Fruit fly (Drosophila melanogaster): ENCODE measurements around the gene CG4596.

The CG4596 gene

dm6 chr3R:10885422-10886081 is 12.7 kb downstream of the CG4596 start, which contains the start of gene Leash:
Gene Leash (plus strand): TSS chr3R:10885540.
- peak; percentile 9 for TF ChIP-seq CG17801 (GFP tag; optimal IDR thresholded peaks at IDR 0.05; ENCODE audit: partially characterized antibody)

- TF ChIP-seq CG17801 (GFP tag; optimal IDR thresholded peaks at IDR 0.05; ENCODE audit: partially characterized antibody) = peak; percentile 82
Measured at dm6 chr3R:10886462-10887315, 13.9 kb downstream of the CG4596 start.

DNA sequence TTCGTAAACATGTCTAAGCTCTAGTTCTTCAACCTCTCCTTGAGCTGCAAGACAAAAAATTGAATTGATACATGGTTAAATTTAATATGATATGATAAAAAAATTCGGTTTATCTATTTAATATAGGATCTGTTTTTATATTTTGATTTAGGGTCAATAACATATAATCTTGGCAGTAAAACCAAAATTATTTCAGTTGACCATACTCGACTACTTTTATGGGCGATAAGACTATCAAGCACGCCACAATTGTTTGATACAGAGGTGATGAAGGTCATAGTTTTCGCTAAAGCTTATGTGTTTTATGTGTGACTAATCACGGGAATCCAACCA is 15.4 kb downstream of the CG4596 start:
- no peak for TF ChIP-seq CG17801 (GFP tag; optimal IDR thresholded peaks at IDR 0.05; ENCODE audit: partially characterized antibody)

dm6 chr3R:10888633-10889519 is 16.0 kb downstream of the CG4596 start:
- TF ChIP-seq CG17801 (GFP tag; optimal IDR thresholded peaks at IDR 0.05; ENCODE audit: partially characterized antibody) = peak; percentile 48

DNA sequence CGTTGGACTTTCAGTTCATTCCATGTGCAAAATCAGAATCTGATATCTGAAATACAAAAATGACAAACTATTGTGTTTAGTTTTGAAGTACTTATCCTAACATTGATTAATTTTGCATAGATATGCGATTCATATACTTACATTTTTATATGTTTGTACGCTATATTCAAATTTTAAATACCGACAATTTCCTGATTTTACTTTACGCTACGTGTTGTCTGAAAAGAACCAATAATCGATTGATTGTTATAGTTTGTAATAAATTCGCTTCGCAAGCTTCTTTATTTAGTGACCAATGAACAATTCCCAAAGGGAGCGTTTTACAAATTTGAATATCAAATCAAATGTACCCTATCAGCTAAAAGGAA is 16.7 kb downstream of the CG4596 start, which contains the start of gene Ak3:
Ak3 (minus strand) TSS at position 69 of the 368 bp plus-strand sequence.
- TF ChIP-seq CG17801 (GFP tag; optimal IDR thresholded peaks at IDR 0.05; ENCODE audit: partially characterized antibody) = no peak

dm6 chr3R:10893327-10893726 is 20.5 kb downstream of the CG4596 start, which contains the start of gene CG6621:
Gene CG6621 (minus strand): TSS chr3R:10893531.
- no peak for TF ChIP-seq CG17801 (GFP tag; optimal IDR thresholded peaks at IDR 0.05; ENCODE audit: partially characterized antibody)
